Worm (Caenorhabditis elegans) whole organism, L3 larva: ENCODE results near the gene F08G12.3.
A peak's percentile ranks its signal among the peaks of the same experiment; 100 is the strongest.

Experiments used
- R02D3.7 ChIP-seq: fragments of 150-350 bp; optimal IDR thresholded peaks from 2 replicates; lab custom pipeline; 2014; ENCODE audit warnings: missing biosample characterization, missing genetic modification characterization
- ZK546.5 ChIP-seq: sonication (generic microtip); optimal IDR thresholded peaks from 2 replicates; lab custom pipeline; 2017; ENCODE audit warnings: missing biosample characterization, missing genetic modification characterization
- aly-2 ChIP-seq: fragments of 150-350 bp; optimal IDR thresholded peaks from 2 replicates; lab custom pipeline; 2014; ENCODE audit warnings: missing biosample characterization, missing genetic modification characterization
- ama-1 ChIP-seq: fragments of 150-350 bp; optimal IDR thresholded peaks from 2 replicates; lab custom pipeline; 2018
- ceh-16 ChIP-seq: sonication (generic microtip); optimal IDR thresholded peaks from 2 replicates; lab custom pipeline; 2017; ENCODE audit warnings: missing biosample characterization, missing genetic modification characterization
- ceh-9 ChIP-seq: sonication (generic microtip); optimal IDR thresholded peaks from 2 replicates; lab custom pipeline; 2018; ENCODE audit warnings: missing biosample characterization, missing genetic modification characterization
- egl-27 ChIP-seq: sonication (generic microtip); optimal IDR thresholded peaks from 4 replicates; lab custom pipeline; 2017; ENCODE audit warnings: missing biosample characterization, missing genetic modification reagents, missing genetic modification characterization
- elt-1 ChIP-seq: fragments of 150-350 bp; optimal IDR thresholded peaks from 2 replicates; lab custom pipeline; 2014; ENCODE audit warnings: missing biosample characterization, missing genetic modification characterization
- elt-2 ChIP-seq: sonication (generic microtip); optimal IDR thresholded peaks from 2 replicates; lab custom pipeline; 2016; ENCODE audit warnings: missing genetic modification reagents, mild to moderate bottlenecking, missing genetic modification characterization, missing compliant biosample characterization
- eor-1 ChIP-seq, 2 experiments: fragments of 150-350 bp; optimal IDR thresholded peaks; 2 replicates each; lab custom pipeline; 2014 to 2018; ENCODE audit warnings: missing biosample characterization in 2 of 2, missing genetic modification characterization in 2 of 2
- fkh-2 ChIP-seq: fragments of 150-350 bp; optimal IDR thresholded peaks from 2 replicates; lab custom pipeline; 2014; ENCODE audit warnings: missing biosample characterization, missing genetic modification reagents, missing genetic modification characterization
- hmg-11 ChIP-seq: sonication (generic microtip); optimal IDR thresholded peaks from 2 replicates; lab custom pipeline; 2016; ENCODE audit warnings: missing genetic modification characterization, missing compliant biosample characterization
- lsy-12 ChIP-seq: sonication (generic microtip); optimal IDR thresholded peaks from 2 replicates; lab custom pipeline; 2016; ENCODE audit warnings: mild to moderate bottlenecking, missing genetic modification characterization, missing compliant biosample characterization
- mml-1 ChIP-seq: fragments of 150-350 bp; sonication (generic microtip); optimal IDR thresholded peaks from 3 replicates; lab custom pipeline; 2014; ENCODE audit warnings: missing biosample characterization, missing genetic modification characterization
- nfya-1 ChIP-seq: sonication (generic microtip); optimal IDR thresholded peaks from 2 replicates; lab custom pipeline; 2017; ENCODE audit warnings: missing genetic modification characterization, mild to moderate bottlenecking, missing compliant biosample characterization, antibody characterized with exemption, moderate library complexity; ENCODE audit not compliant: insufficient read depth
- nhr-11 ChIP-seq: fragments of 150-350 bp; optimal IDR thresholded peaks from 2 replicates; lab custom pipeline; 2014; ENCODE audit warnings: missing biosample characterization, missing genetic modification characterization
- nhr-23 ChIP-seq: fragments of 150-350 bp; optimal IDR thresholded peaks from 2 replicates; lab custom pipeline; 2014; ENCODE audit warnings: missing biosample characterization, missing genetic modification reagents, missing genetic modification characterization
- nhr-25 ChIP-seq: sonication (generic microtip); optimal IDR thresholded peaks from 2 replicates; lab custom pipeline; 2017; ENCODE audit warnings: missing biosample characterization, missing genetic modification characterization
- nhr-43 ChIP-seq: sonication (generic microtip); optimal IDR thresholded peaks from 2 replicates; lab custom pipeline; 2016; ENCODE audit warnings: mild to moderate bottlenecking, missing genetic modification characterization, missing compliant biosample characterization; ENCODE audit not compliant: poor library complexity, severe bottlenecking
- nhr-67 ChIP-seq: fragments of 150-350 bp; optimal IDR thresholded peaks from 2 replicates; lab custom pipeline; 2014; ENCODE audit warnings: missing biosample characterization, missing genetic modification characterization
- nhr-76 ChIP-seq: fragments of 150-350 bp; sonication (generic microtip); optimal IDR thresholded peaks from 5 replicates; lab custom pipeline; 2014; ENCODE audit warnings: missing biosample characterization, missing genetic modification characterization
- nhr-77 ChIP-seq: fragments of 150-350 bp; optimal IDR thresholded peaks from 2 replicates; lab custom pipeline; 2014; ENCODE audit warnings: missing biosample characterization, missing genetic modification characterization
- pha-4 ChIP-seq: fragments of 150-350 bp; optimal IDR thresholded peaks from 2 replicates; lab custom pipeline; 2014; ENCODE audit warnings: missing biosample characterization, missing genetic modification reagents, missing genetic modification characterization
- pqm-1 ChIP-seq: fragments of 150-350 bp; optimal IDR thresholded peaks from 2 replicates; lab custom pipeline; 2017; ENCODE audit warnings: missing biosample characterization, missing genetic modification characterization, inconsistent platforms
- sea-2 ChIP-seq: fragments of 150-350 bp; sonication (generic microtip); optimal IDR thresholded peaks from 4 replicates; lab custom pipeline; 2014; ENCODE audit warnings: missing biosample characterization, missing genetic modification reagents, missing genetic modification characterization
- snpc-4 ChIP-seq: fragments of 150-350 bp; optimal IDR thresholded peaks from 2 replicates; lab custom pipeline; 2014; ENCODE audit warnings: missing biosample characterization, missing genetic modification characterization
- ztf-11 ChIP-seq: fragments of 150-350 bp; optimal IDR thresholded peaks from 2 replicates; lab custom pipeline; 2014; ENCODE audit warnings: missing biosample characterization, missing genetic modification characterization
- ztf-4 ChIP-seq: fragments of 150-350 bp; optimal IDR thresholded peaks from 2 replicates; lab custom pipeline; 2014; ENCODE audit warnings: missing biosample characterization, missing genetic modification characterization

F08G12.3 gene

DNA sequence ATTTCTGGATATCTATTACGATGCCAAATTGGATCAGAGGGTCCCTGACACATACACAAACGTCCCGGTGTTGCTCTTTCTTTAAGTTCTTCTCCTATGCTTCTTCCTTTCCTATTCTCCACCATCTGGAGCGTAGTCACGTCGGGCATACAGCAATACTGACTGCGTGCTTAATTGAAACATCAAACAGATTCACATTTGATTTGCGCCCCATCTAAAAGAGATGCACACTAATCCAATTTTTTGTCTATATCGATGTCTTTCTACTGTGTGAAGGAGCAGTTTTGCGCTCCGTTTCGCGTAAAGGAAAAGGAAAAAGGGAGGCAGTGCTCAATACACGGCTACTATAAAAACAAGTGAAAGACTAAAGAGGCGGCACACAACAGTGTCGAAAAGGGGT, 28.7 kb downstream of the F08G12.3 start:
- TF ChIP-seq pha-4 (tag; lab: Kevin White, UChicago) (no peak), snpc-4 (tag; lab: Kevin White, UChicago) (no peak), nfya-1 (no peak)

ce11 chrX:11329424-11329823, 29.4 kb downstream of the F08G12.3 start, which contains the start of gene npr-9:
npr-9 (plus strand) TSS chrX:11329724.
- TF ChIP-seq nhr-43 (no peak), ama-1 (lab: Kevin White, UChicago) (no peak), mml-1 (tag; lab: Kevin White, UChicago) (no peak), ztf-11 (no peak), elt-2 (tag; lab: Kevin White, UChicago) (no peak), ceh-16 (tag; lab: Kevin White, UChicago) (no peak), nhr-11 (tag; lab: Kevin White, UChicago) (no peak)

ce11 chrX:11337095-11337494, 37.0 kb downstream of the F08G12.3 start:
- no peak for TF ChIP-seq fkh-2
- TF ChIP-seq nhr-11 (tag; lab: Kevin White, UChicago): no peak
- no peak for TF ChIP-seq nhr-77 (tag; lab: Kevin White, UChicago)
- TF ChIP-seq snpc-4 (tag; lab: Kevin White, UChicago): no peak
- no peak for TF ChIP-seq nhr-25 (tag; lab: Kevin White, UChicago)
- no peak for TF ChIP-seq ceh-9 (tag; lab: Kevin White, UChicago)
- no peak for TF ChIP-seq sea-2
- TF ChIP-seq egl-27 (tag; lab: Kevin White, UChicago): no peak
- TF ChIP-seq nhr-23 (tag; lab: Kevin White, UChicago): no peak
- TF ChIP-seq elt-1 (tag; lab: Kevin White, UChicago): no peak
- no peak for TF ChIP-seq ZK546.5 (tag; lab: Kevin White, UChicago)
- no peak for TF ChIP-seq eor-1 (tag; optimal IDR thresholded peaks at IDR 0.05; lab: Kevin White, UChicago)
- TF ChIP-seq ztf-11: no peak
- TF ChIP-seq, all 47 proteins: peak for 0

- TF ChIP-seq lsy-12 (tag; lab: Kevin White, UChicago) (no peak), nhr-67 (tag; lab: Kevin White, UChicago) (no peak), R02D3.7 (tag; lab: Kevin White, UChicago) (no peak), ztf-4 (tag; lab: Kevin White, UChicago) (no peak)
Observed at ce11 chrX:11337783-11338182, 37.7 kb downstream of the F08G12.3 start, which contains the start of gene gcy-9. gcy-9 (minus strand) TSS chrX:11337883.

- TF ChIP-seq aly-2 (tag; lab: Kevin White, UChicago): no peak
- no peak for TF ChIP-seq nhr-67 (tag; lab: Kevin White, UChicago)
- peak; percentile 83 for TF ChIP-seq elt-2 (tag; lab: Kevin White, UChicago)
- peak; percentile 27 for TF ChIP-seq hmg-11 (tag; lab: Kevin White, UChicago)
- TF ChIP-seq egl-27 (tag; lab: Kevin White, UChicago): peak; percentile 11
- peak; percentile 60 for TF ChIP-seq pqm-1 (tag; lab: Kevin White, UChicago)
- TF ChIP-seq elt-1 (tag; lab: Kevin White, UChicago): peak; percentile 13
- TF ChIP-seq nhr-23 (tag; lab: Kevin White, UChicago): peak; percentile 58
- TF ChIP-seq nhr-25 (tag; lab: Kevin White, UChicago): peak; percentile 88
Observed at ce11 chrX:11339375-11339924, 39.4 kb downstream of the F08G12.3 start, which contains the start of gene aco-1. aco-1 (plus strand) TSS chrX:11339874.

ce11 chrX:11340478-11340877, 40.4 kb downstream of the F08G12.3 start:
- TF ChIP-seq nhr-76 (tag; lab: Kevin White, UChicago) (no peak), ZK546.5 (tag; lab: Kevin White, UChicago) (no peak), pqm-1 (tag; lab: Kevin White, UChicago) (peak; percentile 77), nhr-67 (tag; lab: Kevin White, UChicago) (no peak), elt-2 (tag; lab: Kevin White, UChicago) (peak; percentile 60), nhr-25 (tag; lab: Kevin White, UChicago) (no peak), ama-1 (lab: Kevin White, UChicago) (no peak), pha-4 (tag; lab: Kevin White, UChicago) (peak; percentile 42), nhr-43 (no peak), aly-2 (tag; lab: Kevin White, UChicago) (no peak), ceh-9 (tag; lab: Kevin White, UChicago) (no peak), egl-27 (tag; lab: Kevin White, UChicago) (no peak)
